Fruit fly (Drosophila melanogaster) whole organism, wandering third instar larva: ENCODE results near the gene tefu.

Source experiments
- Abd-B ChIP-seq: fragments of >200 bp; optimal IDR thresholded peaks from 2 replicates; lab custom pipeline; 2017; ENCODE audit warnings: missing biosample characterization, missing genetic modification characterization
- CG32264 ChIP-seq: fragments of 200-800 bp; sonication (Bioruptor generic); optimal IDR thresholded peaks from 2 replicates; lab custom pipeline; 2016; ENCODE audit warnings: missing biosample characterization, missing genetic modification characterization
- CG9705 ChIP-seq: fragments of 200-800 bp; sonication (Bioruptor generic); optimal IDR thresholded peaks from 2 replicates; lab custom pipeline; 2018; ENCODE audit warnings: missing biosample characterization, mild to moderate bottlenecking, missing genetic modification characterization
- CrebA ChIP-seq: fragments of 200-800 bp; sonication (Bioruptor generic); optimal IDR thresholded peaks from 2 replicates; lab custom pipeline; 2016; ENCODE audit warnings: missing biosample characterization, mild to moderate bottlenecking, missing genetic modification characterization, borderline replicate concordance
- Dfd ChIP-seq: fragments of >200 bp; optimal IDR thresholded peaks from 2 replicates; lab custom pipeline; 2017; ENCODE audit warnings: missing biosample characterization, missing genetic modification characterization
- Dif ChIP-seq: fragments of 200-275, 200-300 bp; sonication (Bioruptor generic); optimal IDR thresholded peaks from 2 replicates; lab custom pipeline; 2018; ENCODE audit warnings: missing biosample characterization, missing genetic modification characterization; ENCODE audit not compliant: partially characterized antibody
- HLH106 ChIP-seq: fragments of 200-800 bp; optimal IDR thresholded peaks from 3 replicates; lab custom pipeline; 2019; ENCODE audit warnings: missing biosample characterization, mild to moderate bottlenecking, missing genetic modification characterization, moderate library complexity
- Hnf4 ChIP-seq: fragments of 200-800 bp; sonication (Bioruptor generic); optimal IDR thresholded peaks from 2 replicates; lab custom pipeline; 2016; ENCODE audit warnings: missing biosample characterization, mild to moderate bottlenecking, missing genetic modification characterization
- Hr78 ChIP-seq: fragments of >200 bp; optimal IDR thresholded peaks from 2 replicates; lab custom pipeline; 2017; ENCODE audit warnings: missing biosample characterization, missing genetic modification characterization
- Hr83 ChIP-seq: fragments of 200-300 bp; sonication (Bioruptor generic); optimal IDR thresholded peaks from 2 replicates; lab custom pipeline; 2016; ENCODE audit warnings: missing biosample characterization, mild to moderate bottlenecking, missing genetic modification characterization, moderate library complexity; ENCODE audit not compliant: poor library complexity, severe bottlenecking
- Jra ChIP-seq: sonication (Bioruptor generic); optimal IDR thresholded peaks from 2 replicates; lab custom pipeline; 2016; ENCODE audit warnings: missing biosample characterization, missing genetic modification characterization
- Mio ChIP-seq: sonication (Bioruptor generic); optimal IDR thresholded peaks from 2 replicates; lab custom pipeline; 2016; ENCODE audit warnings: missing biosample characterization, missing genetic modification characterization
- Myc ChIP-seq: fragments of >200 bp; optimal IDR thresholded peaks from 2 replicates; lab custom pipeline; 2017
- N ChIP-seq: fragments of >200 bp; optimal IDR thresholded peaks from 2 replicates; lab custom pipeline; 2018; ENCODE audit warnings: missing biosample characterization, missing external identifiers, missing genetic modification characterization
- OdsH ChIP-seq: fragments of 200-800 bp; sonication (Bioruptor generic); optimal IDR thresholded peaks from 2 replicates; lab custom pipeline; 2016; ENCODE audit warnings: missing biosample characterization, mild to moderate bottlenecking, missing genetic modification characterization
- Rel ChIP-seq, 2 experiments: fragments of 200-800 bp; sonication (Bioruptor generic) in 1 of 2; optimal IDR thresholded peaks; 2 replicates in 1 of 2; 3 replicates in 1 of 2; lab custom pipeline; 2016 to 2019; ENCODE audit warnings: mild to moderate bottlenecking in 2 of 2, missing biosample characterization in 2 of 2, missing genetic modification characterization in 2 of 2, moderate library complexity in 1 of 2
- Sp1 ChIP-seq: fragments of 200-800 bp; sonication (Bioruptor generic); optimal IDR thresholded peaks from 3 replicates; lab custom pipeline; 2019; ENCODE audit warnings: missing biosample characterization, mild to moderate bottlenecking, missing genetic modification characterization, moderate library complexity
- Vsx2 ChIP-seq: fragments of 200-300, 225-300 bp; sonication (Bioruptor generic); optimal IDR thresholded peaks from 2 replicates; lab custom pipeline; 2018; ENCODE audit warnings: missing biosample characterization, missing genetic modification characterization; ENCODE audit not compliant: partially characterized antibody
- br ChIP-seq: fragments of 200-800 bp; sonication (Bioruptor generic); optimal IDR thresholded peaks from 2 replicates; lab custom pipeline; 2016; ENCODE audit warnings: missing biosample characterization, missing genetic modification characterization
- brk ChIP-seq: fragments of 200-800 bp; sonication (Bioruptor generic); optimal IDR thresholded peaks from 2 replicates; lab custom pipeline; 2016; ENCODE audit warnings: missing biosample characterization, mild to moderate bottlenecking, missing genetic modification characterization
- dl ChIP-seq, 2 experiments: fragments of 175-275, 200-275 bp in 1 of 2; fragments of 200-275 bp in 1 of 2; sonication (Bioruptor generic); optimal IDR thresholded peaks; lab custom pipeline; 2018; ENCODE audit warnings: mild to moderate bottlenecking in 2 of 2, missing biosample characterization in 2 of 2, missing genetic modification characterization in 2 of 2, moderate library complexity in 2 of 2; ENCODE audit not compliant: partially characterized antibody in 2 of 2, insufficient read depth in 1 of 2
- dmrt93B ChIP-seq: fragments of 200-800 bp; sonication (Bioruptor generic); optimal IDR thresholded peaks from 2 replicates; lab custom pipeline; 2018; ENCODE audit warnings: missing biosample characterization, mild to moderate bottlenecking, missing genetic modification characterization
- dsf ChIP-seq: sonication (Bioruptor generic); optimal IDR thresholded peaks from 2 replicates; lab custom pipeline; 2016; ENCODE audit warnings: missing biosample characterization, missing genetic modification characterization, borderline replicate concordance
- ey ChIP-seq: fragments of 200-800 bp; sonication (Bioruptor generic); optimal IDR thresholded peaks from 2 replicates; lab custom pipeline; 2016; ENCODE audit warnings: missing biosample characterization, missing genetic modification characterization
- foxo ChIP-seq, 2 experiments: fragments of 200-800 bp; sonication (Bioruptor generic); optimal IDR thresholded peaks; 2 replicates in 1 of 2; 3 replicates in 1 of 2; lab custom pipeline; 2016 to 2017; ENCODE audit warnings: missing biosample characterization in 2 of 2, missing genetic modification characterization in 2 of 2
- fru ChIP-seq: fragments of 200-800 bp; sonication (Bioruptor generic); optimal IDR thresholded peaks from 3 replicates; lab custom pipeline; 2016; ENCODE audit warnings: missing biosample characterization, mild to moderate bottlenecking, missing genetic modification characterization
- h ChIP-seq: fragments of 200-800 bp; sonication (Bioruptor generic); optimal IDR thresholded peaks from 3 replicates; lab custom pipeline; 2016; ENCODE audit warnings: missing biosample characterization, mild to moderate bottlenecking, missing genetic modification characterization
- jim ChIP-seq: fragments of 175-275, 200-325 bp; sonication (Bioruptor generic); optimal IDR thresholded peaks from 2 replicates; lab custom pipeline; 2016; ENCODE audit warnings: missing biosample characterization, mild to moderate bottlenecking, missing genetic modification characterization
- lola ChIP-seq: fragments of >200 bp; optimal IDR thresholded peaks from 2 replicates; lab custom pipeline; 2017; ENCODE audit warnings: missing biosample characterization, missing genetic modification characterization
- pan ChIP-seq: fragments of >200 bp; optimal IDR thresholded peaks from 2 replicates; lab custom pipeline; 2017
- psq ChIP-seq: fragments of 200-800 bp; sonication (Bioruptor generic); optimal IDR thresholded peaks from 3 replicates; lab custom pipeline; 2017; ENCODE audit warnings: missing biosample characterization, mild to moderate bottlenecking, missing genetic modification characterization, moderate library complexity
- rgr ChIP-seq: fragments of 200-800 bp; sonication (Bioruptor generic); optimal IDR thresholded peaks from 3 replicates; lab custom pipeline; 2016; ENCODE audit warnings: missing biosample characterization, mild to moderate bottlenecking, missing genetic modification characterization
- sage ChIP-seq: fragments of 200-800 bp; sonication (Bioruptor generic); optimal IDR thresholded peaks from 2 replicates; lab custom pipeline; 2016; ENCODE audit warnings: missing biosample characterization, mild to moderate bottlenecking, missing genetic modification characterization
- tai ChIP-seq: sonication (Bioruptor generic); optimal IDR thresholded peaks from 2 replicates; lab custom pipeline; 2016; ENCODE audit warnings: missing biosample characterization, missing genetic modification characterization
- woc ChIP-seq: sonication (Bioruptor generic); optimal IDR thresholded peaks from 2 replicates; lab custom pipeline; 2016; ENCODE audit warnings: missing biosample characterization, mild to moderate bottlenecking, missing genetic modification characterization

Gene tefu

DNA sequence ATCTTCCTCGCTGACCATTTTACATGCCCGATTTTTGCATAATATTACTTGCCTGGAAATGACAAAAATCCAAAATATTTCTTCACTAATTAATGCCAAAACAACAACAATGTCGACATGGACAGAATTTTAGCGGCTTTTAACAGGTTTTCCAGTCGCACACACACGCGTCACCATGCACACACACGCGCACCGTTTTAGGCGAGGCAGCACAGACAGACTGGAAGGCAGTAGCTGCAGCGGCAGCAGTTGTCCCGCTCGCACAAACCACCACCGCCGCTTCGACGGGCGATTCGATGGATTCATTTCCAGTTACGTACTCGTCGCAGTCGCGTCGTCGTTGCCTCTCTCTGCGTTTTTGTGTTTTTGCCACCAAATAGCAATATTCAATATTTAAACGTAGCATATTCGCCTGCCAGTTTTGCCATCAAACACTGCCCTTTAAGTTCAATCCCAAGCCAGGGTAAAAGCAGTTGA, 48.6 kb upstream of the tefu start, which contains the start of gene CG45218:
TSS of gene CG45218 (minus strand) at position 158 of the 477 bp plus-strand sequence.
- TF ChIP-seq dl (GFP tag; optimal IDR thresholded peaks at IDR 0.05; lab: Kevin White, UChicago; ENCODE audit: insufficient read depth in 1 of 2, partially characterized antibody in 2 of 2): peak in 1 of 2 experiments; percentile 7
- peak; percentile 45 for TF ChIP-seq N (GFP tag; lab: Kevin White, UChicago)
- no peak for TF ChIP-seq dmrt93B
- peak; percentile 21 for TF ChIP-seq Vsx2
- peak; percentile 55 for TF ChIP-seq Jra
- TF ChIP-seq Hr83 (GFP tag; lab: Kevin White, UChicago): peak; percentile 78
- TF ChIP-seq pan (lab: Kevin White, UChicago): no peak
- peak; percentile 68 for TF ChIP-seq Dif (GFP tag; lab: Kevin White, UChicago)
- TF ChIP-seq rgr: no peak
- peak; percentile 19 for TF ChIP-seq OdsH (GFP tag; lab: Kevin White, UChicago)
- peak in 1 of 2 experiments; percentile 23 for TF ChIP-seq foxo (GFP tag; optimal IDR thresholded peaks at IDR 0.05; lab: Kevin White, UChicago)
- no peak for TF ChIP-seq brk (GFP tag; lab: Kevin White, UChicago)
- peak; percentile 46 for TF ChIP-seq br (GFP tag; lab: Kevin White, UChicago)
- no peak for TF ChIP-seq fru (GFP tag; lab: Kevin White, UChicago)
- TF ChIP-seq h: peak; percentile 68
- TF ChIP-seq, all 38 proteins: peak for 10

DNA sequence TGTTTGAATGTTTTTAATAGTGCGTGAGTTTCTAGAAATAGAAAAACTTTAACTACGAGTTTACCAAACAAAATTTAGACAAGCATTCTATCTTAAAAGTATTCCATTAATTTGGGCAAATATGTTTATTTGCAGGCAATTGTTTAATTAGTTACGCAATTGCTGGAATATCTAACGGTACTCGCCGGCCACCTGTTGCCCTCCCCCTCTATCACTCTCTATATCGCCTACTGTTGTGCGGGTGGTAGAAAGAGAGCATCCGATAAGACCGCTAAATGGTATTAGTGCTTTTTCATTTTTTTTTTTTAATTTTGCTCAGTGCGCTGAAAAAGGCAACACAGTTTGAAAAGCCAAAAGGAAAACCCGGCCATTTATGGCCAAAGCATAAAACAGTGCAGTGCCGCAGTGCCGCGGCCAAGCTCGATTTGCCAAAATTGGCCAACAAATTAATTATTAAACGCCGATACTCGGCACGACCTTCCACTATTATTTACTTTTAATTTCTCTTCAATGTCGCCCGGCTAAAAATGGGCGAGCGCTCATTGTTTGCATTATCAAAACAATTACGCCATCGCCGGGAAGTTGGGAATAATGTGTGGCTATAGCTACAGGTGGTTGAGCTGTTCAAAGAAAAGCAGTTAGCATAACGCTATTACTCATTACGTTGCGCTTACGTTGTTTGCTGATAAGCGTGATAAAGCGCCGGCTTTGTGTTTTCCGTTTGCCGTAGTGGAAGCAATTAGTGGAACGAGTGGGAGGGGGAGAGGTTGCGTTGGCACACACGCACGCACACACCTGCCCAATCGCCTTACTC, 48.0 kb upstream of the tefu start:
- no peak for TF ChIP-seq Vsx2
- TF ChIP-seq Hr78 (GFP tag; lab: Kevin White, UChicago): no peak
- TF ChIP-seq, all 38 proteins: peak for 0

DNA sequence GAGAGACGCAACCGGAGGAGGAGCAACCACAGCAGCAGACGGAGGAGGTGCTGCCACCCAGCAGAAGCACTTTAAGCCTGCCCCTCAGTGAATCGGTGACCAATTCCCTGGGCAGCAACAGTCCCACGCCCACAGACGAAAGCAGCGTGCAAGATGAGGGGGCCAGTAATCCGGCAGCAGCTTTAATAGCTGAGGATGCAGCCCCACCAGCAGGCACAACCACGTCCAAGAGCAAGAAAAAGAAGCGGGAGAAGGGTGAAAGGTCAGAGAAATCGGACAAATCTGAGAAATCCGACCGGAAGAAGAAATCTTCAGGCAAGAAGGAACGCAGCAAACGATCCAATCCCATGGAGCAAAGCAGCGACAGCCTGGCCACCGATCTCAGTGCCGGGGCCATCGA, 46.8 kb upstream of the tefu start:
- TF ChIP-seq Rel (GFP tag; optimal IDR thresholded peaks at IDR 0.05; lab: Kevin White, UChicago) (no peak), Rel (tag; optimal IDR thresholded peaks at IDR 0.05; lab: Kevin White, UChicago) (no peak), Vsx2 (no peak), psq (no peak), rgr (no peak), jim (GFP tag; lab: Kevin White, UChicago) (no peak), Dfd (GFP tag; lab: Kevin White, UChicago) (no peak)

DNA sequence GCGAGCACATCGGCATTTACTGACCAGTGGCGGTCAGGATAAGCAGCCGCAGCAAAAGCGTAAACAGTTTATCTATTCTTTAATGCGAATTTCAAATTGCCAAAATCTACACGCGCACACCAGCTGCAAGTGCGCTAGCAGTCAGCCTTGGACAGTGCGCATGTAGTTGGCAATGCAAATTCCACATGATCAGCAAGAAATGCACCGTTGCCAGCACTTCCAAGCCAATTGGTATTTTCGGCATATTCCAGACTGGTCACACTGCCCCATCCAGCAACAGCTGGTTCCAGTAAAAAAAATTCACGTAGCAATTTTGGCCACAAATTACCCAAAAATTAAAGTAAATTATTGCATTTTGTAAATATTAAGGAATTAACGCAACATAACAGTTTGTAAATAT, 45.7 kb upstream of the tefu start:
- TF ChIP-seq CG32264 (GFP tag; lab: Kevin White, UChicago) (no peak), Mio (no peak), br (GFP tag; lab: Kevin White, UChicago) (no peak), Vsx2 (peak; percentile 76), CrebA (GFP tag; lab: Kevin White, UChicago) (no peak), foxo (GFP tag; optimal IDR thresholded peaks at IDR 0.05; lab: Kevin White, UChicago) (peak in 1 of 2 experiments; percentile 14), psq (no peak), woc (GFP tag; lab: Kevin White, UChicago) (no peak), Hr83 (GFP tag; lab: Kevin White, UChicago) (no peak), rgr (peak; percentile 36), dsf (GFP tag; lab: Kevin White, UChicago) (no peak), tai (GFP tag; lab: Kevin White, UChicago) (no peak), Hnf4 (GFP tag; lab: Kevin White, UChicago) (no peak), Sp1 (GFP tag; lab: Kevin White, UChicago) (no peak), sage (GFP tag; lab: Kevin White, UChicago) (no peak), Jra (no peak), Dfd (GFP tag; lab: Kevin White, UChicago) (no peak), Dif (GFP tag; lab: Kevin White, UChicago) (peak; percentile 86), dl (GFP tag; optimal IDR thresholded peaks at IDR 0.05; lab: Kevin White, UChicago; ENCODE audit: insufficient read depth in 1 of 2, partially characterized antibody in 2 of 2) (peak; percentile 68 to 71), lola (GFP tag; lab: Kevin White, UChicago) (no peak), pan (lab: Kevin White, UChicago) (no peak), brk (GFP tag; lab: Kevin White, UChicago) (no peak), Abd-B (GFP tag; lab: Kevin White, UChicago) (no peak), Rel (GFP tag; optimal IDR thresholded peaks at IDR 0.05; lab: Kevin White, UChicago) (no peak), Rel (tag; optimal IDR thresholded peaks at IDR 0.05; lab: Kevin White, UChicago) (peak; percentile 39), CG9705 (GFP tag; lab: Kevin White, UChicago) (no peak), Myc (lab: Kevin White, UChicago) (peak; percentile 73), ey (GFP tag; lab: Kevin White, UChicago) (no peak), h (peak; percentile 5), HLH106 (tag; lab: Kevin White, UChicago) (peak; percentile 30)
